Fruit fly (Drosophila melanogaster) whole organism, embryonic: ENCODE data around the gene CG14282.

Source experiments
- Ada2b ChIP-seq: fragments of 200-800 bp; sonication (Bioruptor generic); IDR thresholded peaks from 2 replicates; pipeline ENCODE4 v1.3.6; 2022; ENCODE audit warnings: missing biosample characterization, missing genetic modification characterization
- BEAF-32 ChIP-seq: fragments of 200-800 bp; sonication (Bioruptor generic); optimal IDR thresholded peaks from 3 replicates; lab custom pipeline; 2017; ENCODE audit warnings: missing biosample characterization, missing genetic modification characterization, mild to moderate bottlenecking, moderate library complexity, missing genetic modification reagents
- Bdp1 ChIP-seq: fragments of 200-800 bp; sonication (Bioruptor generic); optimal IDR thresholded peaks from 3 replicates; lab custom pipeline; 2016; ENCODE audit warnings: missing biosample characterization, missing genetic modification characterization
- Blimp-1 ChIP-seq: fragments of 200-800 bp; sonication (Bioruptor generic); optimal IDR thresholded peaks from 3 replicates; lab custom pipeline; 2018; ENCODE audit warnings: missing biosample characterization, missing genetic modification characterization, mild to moderate bottlenecking, moderate library complexity, missing genetic modification reagents
- CG10274 ChIP-seq: fragments of 200-800 bp; sonication (Bioruptor generic); optimal IDR thresholded peaks from 3 replicates; lab custom pipeline; 2017; ENCODE audit warnings: missing biosample characterization, mild to moderate bottlenecking, missing genetic modification characterization
- CG11085 ChIP-seq: fragments of 200-800 bp; sonication (Bioruptor generic); IDR thresholded peaks from 2 replicates; pipeline ENCODE4 v1.3.6; 2022; ENCODE audit warnings: missing biosample characterization, missing genetic modification characterization
- CG12155 ChIP-seq: fragments of 200-800 bp; sonication (Bioruptor generic); optimal IDR thresholded peaks from 3 replicates; lab custom pipeline; 2016; ENCODE audit warnings: missing biosample characterization, missing genetic modification characterization
- CG13775 ChIP-seq: fragments of 200-800 bp; sonication (Bioruptor generic); optimal IDR thresholded peaks from 3 replicates; lab custom pipeline; 2017; ENCODE audit warnings: missing biosample characterization, mild to moderate bottlenecking, missing genetic modification characterization
- CG15269 ChIP-seq: fragments of 200-800 bp; sonication (Bioruptor generic); optimal IDR thresholded peaks from 2 replicates; lab custom pipeline; 2018; ENCODE audit warnings: missing biosample characterization, mild to moderate bottlenecking, missing genetic modification characterization, moderate library complexity
- CG1529 ChIP-seq: fragments of 200-800 bp; sonication (Bioruptor generic); optimal IDR thresholded peaks from 3 replicates; lab custom pipeline; 2018; ENCODE audit warnings: missing biosample characterization, missing genetic modification characterization
- CG16815 ChIP-seq: fragments of 200-800 bp; sonication (Bioruptor generic); optimal IDR thresholded peaks from 3 replicates; lab custom pipeline; 2017; ENCODE audit warnings: missing biosample characterization, mild to moderate bottlenecking, missing genetic modification characterization
- CG17328 ChIP-seq: fragments of 200-800 bp; sonication (Bioruptor generic); IDR thresholded peaks from 2 replicates; pipeline ENCODE4 v1.3.6; 2022; ENCODE audit warnings: missing biosample characterization, missing genetic modification characterization
- CG18599 ChIP-seq: fragments of 200-800 bp; sonication (Bioruptor generic); optimal IDR thresholded peaks from 3 replicates; lab custom pipeline; 2017; ENCODE audit warnings: missing biosample characterization, missing genetic modification characterization, mild to moderate bottlenecking, moderate library complexity, missing genetic modification reagents
- CG2889 ChIP-seq: fragments of 200-800 bp; sonication (Bioruptor generic); IDR thresholded peaks from 3 replicates; pipeline ENCODE4 v1.3.6; 2022; ENCODE audit warnings: missing biosample characterization, missing genetic modification characterization
- CG3281 ChIP-seq: fragments of 200-800 bp; sonication (Bioruptor generic); optimal IDR thresholded peaks from 3 replicates; lab custom pipeline; 2017; ENCODE audit warnings: missing biosample characterization, mild to moderate bottlenecking, missing genetic modification characterization
- CG33557 ChIP-seq: fragments of 200-800 bp; sonication (Bioruptor generic); optimal IDR thresholded peaks from 2 replicates; lab custom pipeline; 2019; ENCODE audit warnings: missing biosample characterization, mild to moderate bottlenecking, missing genetic modification characterization, moderate library complexity
- CG3847 ChIP-seq: fragments of 200-800 bp; sonication (Bioruptor generic); IDR thresholded peaks from 2 replicates; pipeline ENCODE4 v1.3.6; 2022; ENCODE audit warnings: missing biosample characterization, missing genetic modification characterization
- CG4360 ChIP-seq: fragments of 200-800 bp; sonication (Bioruptor generic); IDR thresholded peaks from 2 replicates; pipeline ENCODE4 v1.3.6; 2022; ENCODE audit warnings: missing biosample characterization, missing genetic modification characterization
- CG5953 ChIP-seq: fragments of 200-800 bp; sonication (Bioruptor generic); IDR thresholded peaks from 2 replicates; pipeline ENCODE4 v1.3.6; 2022; ENCODE audit warnings: missing biosample characterization, missing genetic modification characterization
- CG8359 ChIP-seq: fragments of 200-800 bp; sonication (Bioruptor generic); optimal IDR thresholded peaks from 2 replicates; lab custom pipeline; 2017; ENCODE audit warnings: missing biosample characterization, mild to moderate bottlenecking, missing genetic modification characterization, borderline replicate concordance
- CG8944 ChIP-seq: fragments of 200-800 bp; sonication (Bioruptor generic); optimal IDR thresholded peaks from 3 replicates; lab custom pipeline; 2016; ENCODE audit warnings: missing biosample characterization, missing genetic modification characterization
- CG9727 ChIP-seq: fragments of 200-800 bp; sonication (Bioruptor generic); optimal IDR thresholded peaks from 3 replicates; lab custom pipeline; 2017; ENCODE audit warnings: missing biosample characterization, mild to moderate bottlenecking, missing genetic modification characterization
- CHES-1-like ChIP-seq: fragments of 200-800 bp; sonication (Bioruptor generic); optimal IDR thresholded peaks from 2 replicates; lab custom pipeline; 2016; ENCODE audit warnings: missing biosample characterization, missing genetic modification characterization
- E2f2 ChIP-seq: fragments of 200-800 bp; sonication (Bioruptor generic); IDR thresholded peaks from 2 replicates; pipeline ENCODE4 v1.3.6; 2022; ENCODE audit warnings: missing biosample characterization, missing genetic modification characterization
- Ets65A ChIP-seq: fragments of 200-800 bp; sonication (Bioruptor generic); peaks from one replicate; lab custom pipeline; 2016; ENCODE audit warnings: missing biosample characterization, missing genetic modification characterization
- H2.0 ChIP-seq: fragments of 200-800 bp; sonication (Bioruptor generic); IDR thresholded peaks from 2 replicates; pipeline ENCODE4 v1.3.6; 2022; ENCODE audit warnings: missing biosample characterization, missing genetic modification characterization
- HLH54F ChIP-seq: fragments of 200-800 bp; sonication (Bioruptor generic); optimal IDR thresholded peaks from 3 replicates; lab custom pipeline; 2016; ENCODE audit warnings: missing biosample characterization, missing genetic modification characterization
- Hr39 ChIP-seq: fragments of >200 bp; optimal IDR thresholded peaks from 2 replicates; lab custom pipeline; 2017
- NK7.1 ChIP-seq: fragments of 200-800 bp; sonication (Bioruptor generic); optimal IDR thresholded peaks from 3 replicates; lab custom pipeline; 2016; ENCODE audit warnings: missing biosample characterization, missing genetic modification characterization
- Nf-YC ChIP-seq: fragments of 200-800 bp; optimal IDR thresholded peaks from 3 replicates; lab custom pipeline; 2019; ENCODE audit warnings: missing biosample characterization, mild to moderate bottlenecking, missing genetic modification characterization, moderate library complexity
- Opbp ChIP-seq: fragments of 200-800 bp; sonication (Bioruptor generic); IDR thresholded peaks from 3 replicates; pipeline ENCODE4 v1.3.6; 2022; ENCODE audit warnings: missing biosample characterization, missing genetic modification characterization; ENCODE audit not compliant: partially characterized antibody
- Tbp ChIP-seq: fragments of >200 bp; optimal IDR thresholded peaks from 2 replicates; lab custom pipeline; 2018; ENCODE audit warnings: missing biosample characterization, missing genetic modification characterization
- croc ChIP-seq: fragments of 200-800 bp; sonication (Bioruptor generic); conservative IDR thresholded peaks from 3 replicates; pipeline ENCODE4 v1.3.6; 2022; ENCODE audit warnings: missing biosample characterization, missing genetic modification characterization
- cwo ChIP-seq: fragments of 200-800 bp; sonication (Bioruptor generic); optimal IDR thresholded peaks from 3 replicates; lab custom pipeline; 2017; ENCODE audit warnings: missing biosample characterization, missing genetic modification characterization, mild to moderate bottlenecking, moderate library complexity, missing genetic modification reagents
- dmrt11E ChIP-seq: fragments of 200-800 bp; sonication (Bioruptor generic); optimal IDR thresholded peaks from 3 replicates; lab custom pipeline; 2018; ENCODE audit warnings: missing biosample characterization, mild to moderate bottlenecking, missing genetic modification characterization, moderate library complexity
- dmrt99B ChIP-seq: fragments of 200-800 bp; sonication (Bioruptor generic); optimal IDR thresholded peaks from 2 replicates; lab custom pipeline; 2018; ENCODE audit warnings: missing biosample characterization, mild to moderate bottlenecking, missing genetic modification characterization, moderate library complexity
- grau ChIP-seq: fragments of 200-800 bp; optimal IDR thresholded peaks from 3 replicates; lab custom pipeline; 2019; ENCODE audit warnings: missing biosample characterization, mild to moderate bottlenecking, missing genetic modification characterization, moderate library complexity
- ind ChIP-seq: fragments of 200-800 bp; sonication (Bioruptor generic); optimal IDR thresholded peaks from 3 replicates; lab custom pipeline; 2016; ENCODE audit warnings: missing biosample characterization, missing genetic modification characterization
- jigr1 ChIP-seq: fragments of 200-800 bp; sonication (Bioruptor generic); IDR thresholded peaks from 3 replicates; pipeline ENCODE4 v1.3.6; 2022; ENCODE audit warnings: missing biosample characterization, missing genetic modification characterization
- jing ChIP-seq: fragments of 200-800 bp; sonication (Bioruptor generic); optimal IDR thresholded peaks from 2 replicates; lab custom pipeline; 2018; ENCODE audit warnings: missing biosample characterization, mild to moderate bottlenecking, missing genetic modification characterization
- lab ChIP-seq: fragments of 200-800 bp; sonication (Bioruptor generic); optimal IDR thresholded peaks from 3 replicates; lab custom pipeline; 2017; ENCODE audit warnings: missing biosample characterization, missing genetic modification characterization, mild to moderate bottlenecking, moderate library complexity, missing genetic modification reagents
- lmd ChIP-seq: fragments of 200-800 bp; sonication (Bioruptor generic); IDR thresholded peaks from 2 replicates; pipeline ENCODE4 v1.3.6; 2022; ENCODE audit warnings: missing biosample characterization, missing genetic modification characterization
- lov ChIP-seq, 2 experiments: fragments of 200-800 bp in 1 of 2; fragments of >200 bp in 1 of 2; sonication (Bioruptor generic) in 1 of 2; IDR thresholded peaks in 1 of 2; optimal IDR thresholded peaks in 1 of 2; 2 replicates in 1 of 2; 3 replicates in 1 of 2; pipeline versions ENCODE4 v1.3.6 to Lab custom; 2017 to 2022; ENCODE audit warnings: missing biosample characterization in 1 of 2, missing genetic modification characterization in 1 of 2
- luna ChIP-seq: fragments of 200-800 bp; sonication (Bioruptor generic); optimal IDR thresholded peaks from 2 replicates; lab custom pipeline; 2016; ENCODE audit warnings: missing biosample characterization, missing genetic modification characterization
- nerfin-1 ChIP-seq: fragments of 200-800 bp; sonication (Bioruptor generic); optimal IDR thresholded peaks from 3 replicates; lab custom pipeline; 2019; ENCODE audit warnings: missing biosample characterization, mild to moderate bottlenecking, missing genetic modification characterization, moderate library complexity
- nmo ChIP-seq: fragments of 200-800 bp; sonication (Bioruptor generic); optimal IDR thresholded peaks from 2 replicates; lab custom pipeline; 2018; ENCODE audit warnings: missing biosample characterization, mild to moderate bottlenecking, missing genetic modification characterization, moderate library complexity
- pho ChIP-seq: fragments of 200-800 bp; sonication (Bioruptor generic); optimal IDR thresholded peaks from 2 replicates; lab custom pipeline; 2016; ENCODE audit warnings: missing biosample characterization, missing genetic modification characterization
- ranshi ChIP-seq: fragments of 200-800 bp; sonication (Bioruptor generic); IDR thresholded peaks from 2 replicates; pipeline ENCODE4 v1.3.6; 2022; ENCODE audit warnings: missing biosample characterization, missing genetic modification characterization
- stc ChIP-seq: fragments of 200-800 bp; sonication (Bioruptor generic); IDR thresholded peaks from 2 replicates; pipeline ENCODE4 v1.3.6; 2022; ENCODE audit warnings: missing biosample characterization, missing genetic modification characterization

The CG14282 gene

dm6 chr3R:19164873-19165456 lies 11.8 kb upstream of the CG14282 start (continued):
- peak; percentile 27 for TF ChIP-seq CG1529 (GFP tag; lab: Kevin White, UChicago)
- peak; percentile 15; the same call in 1 of the 2 replicates for TF ChIP-seq CG4360 (GFP tag; lab: Robert Waterston, UW)
- TF ChIP-seq CG3847 (GFP tag; lab: Robert Waterston, UW) = no peak
- TF ChIP-seq CG18599 (GFP tag; lab: Kevin White, UChicago) = peak; percentile 9
- no peak for TF ChIP-seq Opbp (GFP tag; lab: Robert Waterston, UW)
- peak; percentile 10; the same call in 1 of the 2 replicates for TF ChIP-seq E2f2 (GFP tag; lab: Robert Waterston, UW)
- no peak for TF ChIP-seq luna (GFP tag; lab: Kevin White, UChicago)
- no peak for TF ChIP-seq BEAF-32 (GFP tag; lab: Kevin White, UChicago)
- TF ChIP-seq nmo (GFP tag; lab: Kevin White, UChicago) = peak; percentile 50
- peak; percentile 53; the same call in 1 of the 2 replicates for TF ChIP-seq ranshi (GFP tag; lab: Robert Waterston, UW)
- no peak for TF ChIP-seq CG8944 (GFP tag; lab: Kevin White, UChicago)
- TF ChIP-seq croc = no peak
- TF ChIP-seq pho (GFP tag; lab: Kevin White, UChicago) = no peak
- peak; percentile 17 for TF ChIP-seq CG12155
- peak; percentile 45 for TF ChIP-seq dmrt11E (tag; lab: Kevin White, UChicago)
- TF ChIP-seq CG33557 (GFP tag; lab: Kevin White, UChicago) = no peak
- peak; percentile 62 for TF ChIP-seq dmrt99B (tag; lab: Kevin White, UChicago)
- TF ChIP-seq jing (GFP tag; lab: Kevin White, UChicago) = no peak
- TF ChIP-seq stc (GFP tag; lab: Robert Waterston, UW) = peak; percentile 49; the same call in 1 of the 2 replicates
- TF ChIP-seq CG3281 (GFP tag; lab: Kevin White, UChicago) = peak; percentile 64
- no peak for TF ChIP-seq cwo
- TF ChIP-seq CG17328 (GFP tag; lab: Robert Waterston, UW) = peak; percentile 39; the same call in 1 of the 2 replicates
- peak; percentile 57 for TF ChIP-seq lab (GFP tag; lab: Kevin White, UChicago)
- peak; percentile 52 for TF ChIP-seq CG15269
- TF ChIP-seq Blimp-1 (GFP tag; lab: Kevin White, UChicago) = peak; percentile 48
- peak; percentile 26; the same call in 1 of the 2 replicates for TF ChIP-seq H2.0 (GFP tag; lab: Robert Waterston, UW)
- TF ChIP-seq Bdp1 (GFP tag; lab: Kevin White, UChicago) = peak; percentile 42
- TF ChIP-seq CG2889 (GFP tag; lab: Robert Waterston, UW) = 0 out of 3 replicates have a peak, but pooled peaks have one; percentile 34
- peak; percentile 37 for TF ChIP-seq CG13775
- TF ChIP-seq Ada2b (GFP tag; lab: Robert Waterston, UW) = peak; percentile 44; the same call in 1 of the 2 replicates
- TF ChIP-seq CHES-1-like (GFP tag; lab: Kevin White, UChicago) = no peak
- peak; percentile 60 for TF ChIP-seq grau
- TF ChIP-seq CG10274 (GFP tag; lab: Kevin White, UChicago) = no peak
- TF ChIP-seq nerfin-1 (tag; lab: Kevin White, UChicago) = no peak
- TF ChIP-seq lmd (GFP tag; lab: Robert Waterston, UW) = 0 out of 2 replicates have a peak, but pooled peaks have one; percentile 36
- no peak for TF ChIP-seq NK7.1 (GFP tag; lab: Kevin White, UChicago)
- TF ChIP-seq CG9727 = peak; percentile 46
- TF ChIP-seq jigr1 (GFP tag; lab: Robert Waterston, UW) = no peak
- no peak for TF ChIP-seq lov (optimal IDR thresholded peaks at IDR 0.05; lab: Kevin White, UChicago)
- no peak for TF ChIP-seq lov (GFP tag; IDR thresholded peaks at IDR 0.05; lab: Robert Waterston, UW)
- TF ChIP-seq CG5953 (GFP tag; lab: Robert Waterston, UW) = peak; percentile 49; the same call in 1 of the 2 replicates
- TF ChIP-seq CG16815 (GFP tag; lab: Kevin White, UChicago) = peak; percentile 38
- no peak for TF ChIP-seq Tbp (GFP tag; lab: Kevin White, UChicago)
- TF ChIP-seq HLH54F (GFP tag; lab: Kevin White, UChicago) = peak; percentile 28
- TF ChIP-seq ind = peak; percentile 26
- TF ChIP-seq CG11085 (GFP tag; lab: Robert Waterston, UW) = no peak
- no peak for TF ChIP-seq Nf-YC (tag; lab: Kevin White, UChicago)
- TF ChIP-seq Hr39 (lab: Kevin White, UChicago) = no peak
- peak; percentile 33 for TF ChIP-seq CG8359 (GFP tag; lab: Kevin White, UChicago)
- peak; percentile 92 for TF ChIP-seq Ets65A
